Worm (Caenorhabditis elegans): ENCODE data around the gene cnc-7.

Gene cnc-7

ce11 chrV:20393773-20394172, at the start of gene cnc-7:
Gene cnc-7 (plus strand): TSS chrV:20394073.
- no peak for TF ChIP-seq nhr-77 (tag; optimal IDR thresholded peaks at IDR 0.05)
- no peak for TF ChIP-seq mml-1 (tag; optimal IDR thresholded peaks at IDR 0.05)
- no peak for TF ChIP-seq sea-2 (GFP tag; optimal IDR thresholded peaks at IDR 0.05)
- no peak for TF ChIP-seq fos-1 (tag; optimal IDR thresholded peaks at IDR 0.05)
- no peak for TF ChIP-seq mdl-1 (tag; optimal IDR thresholded peaks at IDR 0.05)
- no peak for TF ChIP-seq nhr-237 (tag; optimal IDR thresholded peaks at IDR 0.05)
- TF ChIP-seq lsy-12 (tag; optimal IDR thresholded peaks at IDR 0.05): no peak
- TF ChIP-seq pqm-1 (tag; optimal IDR thresholded peaks at IDR 0.05): no peak
- no peak for TF ChIP-seq ceh-16 (tag; optimal IDR thresholded peaks at IDR 0.05)
- TF ChIP-seq nhr-76 (tag; optimal IDR thresholded peaks at IDR 0.05): no peak
- no peak for TF ChIP-seq zag-1 (tag; optimal IDR thresholded peaks at IDR 0.05)
- no peak for TF ChIP-seq eor-1 (tag; optimal IDR thresholded peaks at IDR 0.05)
- TF ChIP-seq ZK546.5 (tag; optimal IDR thresholded peaks at IDR 0.05): no peak
- no peak for TF ChIP-seq fkh-2 (tag; optimal IDR thresholded peaks at IDR 0.05)
- no peak for TF ChIP-seq fkh-10 (GFP tag; optimal IDR thresholded peaks at IDR 0.05)

- TF ChIP-seq fkh-10 (GFP tag; optimal IDR thresholded peaks at IDR 0.05): no peak
- TF ChIP-seq lin-39 (tag; optimal IDR thresholded peaks at IDR 0.05): no peak
- no peak for TF ChIP-seq nhr-43 (tag; optimal IDR thresholded peaks at IDR 0.05; ENCODE audit: poor library complexity, severe bottlenecking)
- no peak for TF ChIP-seq egl-27 (tag; optimal IDR thresholded peaks at IDR 0.05)
- TF ChIP-seq ZK546.5 (tag; optimal IDR thresholded peaks at IDR 0.05): no peak
- TF ChIP-seq fkh-2 (tag; optimal IDR thresholded peaks at IDR 0.05): no peak
- TF ChIP-seq nhr-77 (tag; optimal IDR thresholded peaks at IDR 0.05): no peak
- TF ChIP-seq elt-1 (tag; optimal IDR thresholded peaks at IDR 0.05): no peak
- TF ChIP-seq ama-1 (optimal IDR thresholded peaks at IDR 0.05): no peak
- no peak for TF ChIP-seq ceh-28 (tag; optimal IDR thresholded peaks at IDR 0.05)
- no peak for TF ChIP-seq nfya-1 (tag; optimal IDR thresholded peaks at IDR 0.05; ENCODE audit: insufficient read depth)
- no peak for TF ChIP-seq daf-12 (tag; optimal IDR thresholded peaks at IDR 0.05)
- no peak for TF ChIP-seq mdl-1 (tag; optimal IDR thresholded peaks at IDR 0.05)
- TF ChIP-seq sea-2 (GFP tag; optimal IDR thresholded peaks at IDR 0.05): no peak
- TF ChIP-seq ztf-11 (tag; optimal IDR thresholded peaks at IDR 0.05): no peak
- no peak for TF ChIP-seq lin-15B (tag; optimal IDR thresholded peaks at IDR 0.05)
- no peak for TF ChIP-seq pha-4 (tag; optimal IDR thresholded peaks at IDR 0.05)
- no peak for TF ChIP-seq nhr-67 (tag; optimal IDR thresholded peaks at IDR 0.05)
- TF ChIP-seq nhr-25 (tag; optimal IDR thresholded peaks at IDR 0.05): no peak
- TF ChIP-seq egl-5 (tag; optimal IDR thresholded peaks at IDR 0.05): no peak
Observed at ce11 chrV:20344889-20345288, 49.0 kb upstream of the cnc-7 start, which contains the start of gene Y38H6A.3. Gene Y38H6A.3 (plus strand): TSS chrV:20345189.

- no peak for TF ChIP-seq mdl-1 (tag; optimal IDR thresholded peaks at IDR 0.05)
- no peak for TF ChIP-seq nhr-237 (tag; optimal IDR thresholded peaks at IDR 0.05)
- TF ChIP-seq nhr-76 (tag; optimal IDR thresholded peaks at IDR 0.05): no peak
- no peak for TF ChIP-seq elt-3 (tag; optimal IDR thresholded peaks at IDR 0.05)
- no peak for TF ChIP-seq ztf-4 (tag; optimal IDR thresholded peaks at IDR 0.05)
- TF ChIP-seq fkh-10 (GFP tag; optimal IDR thresholded peaks at IDR 0.05): no peak
- no peak for TF ChIP-seq nhr-67 (tag; optimal IDR thresholded peaks at IDR 0.05)
- TF ChIP-seq fkh-2 (tag; optimal IDR thresholded peaks at IDR 0.05): no peak
Observed at ce11 chrV:20347625-20348024, 46.2 kb upstream of the cnc-7 start.

ce11 chrV:20350382-20350781, 43.5 kb upstream of the cnc-7 start:
- TF ChIP-seq lin-15B (tag; optimal IDR thresholded peaks at IDR 0.05): no peak
- no peak for TF ChIP-seq mdl-1 (tag; optimal IDR thresholded peaks at IDR 0.05)
- TF ChIP-seq aly-2 (tag; optimal IDR thresholded peaks at IDR 0.05): no peak
- no peak for TF ChIP-seq elt-3 (tag; optimal IDR thresholded peaks at IDR 0.05)
- no peak for TF ChIP-seq nfya-1 (tag; optimal IDR thresholded peaks at IDR 0.05; ENCODE audit: insufficient read depth)
- no peak for TF ChIP-seq elt-2 (tag; optimal IDR thresholded peaks at IDR 0.05)
- TF ChIP-seq nhr-12 (tag; optimal IDR thresholded peaks at IDR 0.05): no peak
- no peak for TF ChIP-seq hmg-11 (tag; optimal IDR thresholded peaks at IDR 0.05)
- TF ChIP-seq pqm-1 (tag; optimal IDR thresholded peaks at IDR 0.05): no peak
- TF ChIP-seq nhr-43 (tag; optimal IDR thresholded peaks at IDR 0.05; ENCODE audit: poor library complexity, severe bottlenecking): no peak
- TF ChIP-seq jun-1 (tag; optimal IDR thresholded peaks at IDR 0.05): no peak
- no peak for TF ChIP-seq nhr-28 (tag; optimal IDR thresholded peaks at IDR 0.05)
- TF ChIP-seq unc-39 (tag; optimal IDR thresholded peaks at IDR 0.05): no peak
- no peak for TF ChIP-seq R02D3.7 (tag; optimal IDR thresholded peaks at IDR 0.05)
- no peak for TF ChIP-seq fkh-10 (GFP tag; optimal IDR thresholded peaks at IDR 0.05)
- no peak for TF ChIP-seq sea-2 (GFP tag; optimal IDR thresholded peaks at IDR 0.05)
- no peak for TF ChIP-seq egl-5 (tag; optimal IDR thresholded peaks at IDR 0.05)
- TF ChIP-seq nhr-67 (tag; optimal IDR thresholded peaks at IDR 0.05): no peak

All from whole organism, L3 larva.